Worm (Caenorhabditis elegans) whole organism, mixed stage, embryonic: Measurements from ENCODE around the gene ZK418.13.

Experiments
- M03D4.4 ChIP-seq: sonication (generic microtip); optimal IDR thresholded peaks from 2 replicates; lab custom pipeline; 2017; ENCODE audit warnings: mild to moderate bottlenecking, missing genetic modification characterization, missing compliant biosample characterization
- bed-3 ChIP-seq: fragments of 200-800 bp; sonication (Bioruptor generic); optimal IDR thresholded peaks from 3 replicates; lab custom pipeline; 2018; ENCODE audit warnings: mild to moderate bottlenecking, missing genetic modification characterization, moderate library complexity, missing compliant biosample characterization
- blmp-1 ChIP-seq: fragments of 150-350 bp; optimal IDR thresholded peaks from 2 replicates; lab custom pipeline; 2014; ENCODE audit warnings: missing biosample characterization, missing genetic modification characterization
- ceh-39 ChIP-seq: fragments of 150-350 bp; optimal IDR thresholded peaks from 2 replicates; lab custom pipeline; 2014; ENCODE audit warnings: missing biosample characterization, missing genetic modification characterization
- ces-1 ChIP-seq: fragments of 150-350 bp; optimal IDR thresholded peaks from 2 replicates; lab custom pipeline; 2014; ENCODE audit warnings: missing biosample characterization, missing genetic modification reagents, missing genetic modification characterization
- cnd-1 ChIP-seq: fragments of 200-800 bp; sonication (Bioruptor generic); optimal IDR thresholded peaks from 2 replicates; lab custom pipeline; 2018; ENCODE audit warnings: mild to moderate bottlenecking, missing genetic modification characterization, missing compliant biosample characterization
- drap-1 ChIP-seq: fragments of 200-800 bp; sonication (Bioruptor generic); optimal IDR thresholded peaks from 3 replicates; lab custom pipeline; 2018; ENCODE audit warnings: mild to moderate bottlenecking, missing genetic modification characterization, missing compliant biosample characterization
- elt-3 ChIP-seq: fragments of 150-350 bp; optimal IDR thresholded peaks from 2 replicates; lab custom pipeline; 2014; ENCODE audit warnings: missing biosample characterization, missing genetic modification characterization
- flh-1 ChIP-seq: fragments of 200-800 bp; sonication (Bioruptor generic); optimal IDR thresholded peaks from 2 replicates; lab custom pipeline; 2018; ENCODE audit warnings: mild to moderate bottlenecking, missing genetic modification characterization, moderate library complexity, missing compliant biosample characterization
- ham-2 ChIP-seq: fragments of 200-800 bp; sonication (Bioruptor generic); optimal IDR thresholded peaks from 2 replicates; lab custom pipeline; 2018; ENCODE audit warnings: mild to moderate bottlenecking, missing genetic modification characterization, missing compliant biosample characterization
- hlh-1 ChIP-seq: fragments of 150-350 bp; optimal IDR thresholded peaks from 2 replicates; lab custom pipeline; 2014; ENCODE audit warnings: missing biosample characterization, missing genetic modification reagents, missing genetic modification characterization
- lin-13 ChIP-seq: fragments of 150-350 bp; optimal IDR thresholded peaks from 2 replicates; lab custom pipeline; 2014; ENCODE audit warnings: missing biosample characterization, missing genetic modification characterization
- lin-32 ChIP-seq: fragments of 200-800 bp; sonication (Bioruptor generic); optimal IDR thresholded peaks from 2 replicates; lab custom pipeline; 2018; ENCODE audit warnings: mild to moderate bottlenecking, missing genetic modification characterization, missing compliant biosample characterization
- mab-5 ChIP-seq: fragments of 150-350 bp; optimal IDR thresholded peaks from 2 replicates; lab custom pipeline; 2014; ENCODE audit warnings: missing biosample characterization, missing genetic modification characterization
- mep-1 ChIP-seq: fragments of 150-350 bp; optimal IDR thresholded peaks from 2 replicates; lab custom pipeline; 2017; ENCODE audit warnings: missing biosample characterization, missing genetic modification reagents, missing genetic modification characterization, inconsistent platforms
- mls-2 ChIP-seq: sonication (generic microtip); optimal IDR thresholded peaks from 2 replicates; lab custom pipeline; 2016; ENCODE audit warnings: mild to moderate bottlenecking, missing genetic modification characterization, moderate library complexity, missing compliant biosample characterization
- nhr-2 ChIP-seq: fragments of 150-350 bp; optimal IDR thresholded peaks from 2 replicates; lab custom pipeline; 2014; ENCODE audit warnings: missing biosample characterization, missing genetic modification characterization
- nhr-237 ChIP-seq: fragments of 150-350 bp; optimal IDR thresholded peaks from 2 replicates; lab custom pipeline; 2014; ENCODE audit warnings: missing biosample characterization, missing genetic modification characterization
- nhr-28 ChIP-seq: fragments of 150-350 bp; optimal IDR thresholded peaks from 2 replicates; lab custom pipeline; 2014; ENCODE audit warnings: missing biosample characterization, missing genetic modification characterization
- nhr-76 ChIP-seq: sonication (generic microtip); optimal IDR thresholded peaks from 2 replicates; lab custom pipeline; 2017; ENCODE audit warnings: missing biosample characterization, missing genetic modification characterization
- pha-4 ChIP-seq: fragments of 150-350 bp; optimal IDR thresholded peaks from 2 replicates; lab custom pipeline; 2018; ENCODE audit warnings: missing biosample characterization, missing genetic modification reagents, missing genetic modification characterization
- snpc-4 ChIP-seq: fragments of 150-350 bp; optimal IDR thresholded peaks from 2 replicates; lab custom pipeline; 2014; ENCODE audit warnings: missing biosample characterization, missing genetic modification characterization
- sptf-1 ChIP-seq: sonication (generic microtip); optimal IDR thresholded peaks from 2 replicates; lab custom pipeline; 2017; ENCODE audit warnings: mild to moderate bottlenecking, missing genetic modification characterization, moderate library complexity, missing compliant biosample characterization
- tbx-8 ChIP-seq: fragments of 200-800 bp; sonication (Bioruptor generic); optimal IDR thresholded peaks from 2 replicates; lab custom pipeline; 2018; ENCODE audit warnings: mild to moderate bottlenecking, missing genetic modification characterization, moderate library complexity, missing compliant biosample characterization
- unc-120 ChIP-seq: sonication (generic microtip); optimal IDR thresholded peaks from 2 replicates; lab custom pipeline; 2017; ENCODE audit warnings: missing genetic modification characterization, missing compliant biosample characterization; ENCODE audit not compliant: poor library complexity, severe bottlenecking
- unc-62 ChIP-seq: fragments of 150-350 bp; optimal IDR thresholded peaks from 2 replicates; lab custom pipeline; 2014; ENCODE audit warnings: missing biosample characterization, missing genetic modification reagents, missing genetic modification characterization
- zip-8 ChIP-seq: fragments of 150-350 bp; optimal IDR thresholded peaks from 2 replicates; lab custom pipeline; 2014; ENCODE audit warnings: missing biosample characterization, missing genetic modification characterization
- ztf-11 ChIP-seq: fragments of 150-350 bp; optimal IDR thresholded peaks from 2 replicates; lab custom pipeline; 2014; ENCODE audit warnings: missing biosample characterization, missing genetic modification characterization

The ZK418.13 gene

ce11 chrIII:7090545-7090944, 14.3 kb upstream of the ZK418.13 start, which contains the start of gene ZK418.10:
TSS of gene ZK418.10 (minus strand) at chrIII:7090692.
- no peak for TF ChIP-seq ztf-11 (tag; lab: Kevin White, UChicago)
- no peak for TF ChIP-seq tbx-8 (GFP tag; lab: Kevin White, UChicago)
- no peak for TF ChIP-seq bed-3 (GFP tag; lab: Kevin White, UChicago)
- no peak for TF ChIP-seq pha-4 (tag; lab: Kevin White, UChicago)
- TF ChIP-seq lin-13, result no peak
- TF ChIP-seq snpc-4 (tag; lab: Kevin White, UChicago), result no peak
- no peak for TF ChIP-seq blmp-1 (tag; lab: Kevin White, UChicago)
- no peak for TF ChIP-seq nhr-28 (tag; lab: Kevin White, UChicago)
- no peak for TF ChIP-seq ceh-39 (tag; lab: Kevin White, UChicago)
- TF ChIP-seq M03D4.4, result no peak

DNA sequence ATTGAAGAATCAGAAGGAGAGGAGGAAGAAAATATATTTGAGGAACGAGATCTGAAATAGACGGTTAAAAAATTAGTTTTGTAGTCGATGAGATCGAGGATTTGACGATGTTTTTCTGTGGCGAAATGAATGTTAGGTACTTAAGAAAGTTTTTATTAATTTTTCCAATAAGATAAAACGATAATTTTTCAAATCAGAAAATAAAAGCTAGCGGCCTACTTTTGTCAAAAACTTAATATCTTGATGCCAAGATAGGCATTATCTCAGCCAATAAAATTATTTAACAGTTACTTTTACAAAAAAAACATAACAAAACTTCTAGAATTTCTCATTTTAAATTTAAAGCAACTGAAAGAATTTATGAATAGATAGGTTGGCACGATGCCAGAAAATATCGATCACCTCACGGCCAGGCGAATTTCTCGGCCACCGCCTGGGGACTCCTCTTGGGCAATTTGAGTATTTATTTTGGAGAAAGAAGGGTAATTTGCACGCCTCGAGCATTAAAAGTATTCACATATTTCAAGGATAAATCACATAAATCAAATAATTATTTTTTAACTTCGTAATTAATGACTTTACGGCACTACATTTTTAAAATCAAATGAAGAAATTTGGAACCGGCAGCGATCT, 11.5 kb upstream of the ZK418.13 start, which contains the start of gene fubl-2:
TSS of gene fubl-2 (minus strand) at position 51 of the 633 bp plus-strand sequence.
- TF ChIP-seq flh-1, result no peak
- peak; percentile 4 for TF ChIP-seq ces-1 (GFP tag; lab: Kevin White, UChicago)
- no peak for TF ChIP-seq unc-120 (tag; lab: Kevin White, UChicago)
- TF ChIP-seq ceh-39 (tag; lab: Kevin White, UChicago), result peak; percentile 80
- peak; percentile 27 for TF ChIP-seq mep-1 (tag; lab: Kevin White, UChicago)

- TF ChIP-seq mep-1 (tag; lab: Kevin White, UChicago) (no peak), pha-4 (tag; lab: Kevin White, UChicago) (no peak), lin-32 (GFP tag; lab: Kevin White, UChicago) (no peak), unc-62 (GFP tag; lab: Kevin White, UChicago) (no peak), nhr-76 (tag; lab: Kevin White, UChicago) (no peak), flh-1 (no peak), zip-8 (tag; lab: Kevin White, UChicago) (no peak)
These were observed 10.9 kb upstream of the ZK418.13 start for ce11 chrIII:7087180-7087579.

DNA sequence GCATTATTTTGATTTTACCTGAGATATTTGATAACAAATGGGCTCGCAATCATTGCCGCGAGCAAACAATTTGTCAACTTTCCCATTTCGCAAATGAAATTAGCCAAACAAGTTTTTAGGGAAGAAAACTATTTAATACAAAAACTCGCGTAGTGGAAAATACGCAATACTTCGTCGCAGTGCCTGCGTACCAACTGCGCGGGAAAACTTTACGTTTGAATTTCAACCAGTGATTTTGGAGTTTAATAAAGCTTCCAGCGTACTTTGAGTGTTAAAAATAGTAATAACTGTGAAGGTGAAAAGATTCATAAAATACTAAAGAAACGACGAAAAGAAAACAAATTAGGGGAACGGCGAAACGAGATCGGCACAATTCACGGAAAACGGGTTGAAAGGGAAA, 8.6 kb upstream of the ZK418.13 start, which contains the start of gene tofu-7:
TSS of gene tofu-7 (minus strand) at position 111 of the 400 bp plus-strand sequence.
- TF ChIP-seq nhr-237 (tag; lab: Kevin White, UChicago) (no peak), hlh-1 (no peak)

ce11 chrIII:7083106-7083505, 6.8 kb upstream of the ZK418.13 start:
- TF ChIP-seq tbx-8 (GFP tag; lab: Kevin White, UChicago), result no peak
- no peak for TF ChIP-seq nhr-76 (tag; lab: Kevin White, UChicago)
- no peak for TF ChIP-seq ces-1 (GFP tag; lab: Kevin White, UChicago)
- no peak for TF ChIP-seq lin-13

DNA sequence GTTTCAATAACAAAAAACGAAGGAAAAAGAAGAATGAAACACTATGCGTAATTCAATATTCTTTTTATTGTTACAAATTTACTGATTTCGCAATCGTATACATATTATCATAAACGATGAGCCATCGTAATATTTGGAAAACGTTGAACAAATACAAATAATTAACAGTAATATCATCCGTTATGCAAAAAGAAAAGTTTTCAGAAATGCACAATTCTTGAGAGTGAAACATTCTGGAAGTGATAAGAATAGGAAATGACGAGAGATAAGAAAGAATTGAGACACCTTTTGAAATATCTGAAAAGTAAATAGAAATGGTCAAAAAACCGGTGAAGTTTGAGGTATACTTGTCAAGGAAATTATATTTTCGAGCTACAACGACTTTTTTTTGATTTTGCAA, 5.2 kb upstream of the ZK418.13 start:
- TF ChIP-seq mab-5 (no peak), ceh-39 (tag; lab: Kevin White, UChicago) (no peak), elt-3 (tag; lab: Kevin White, UChicago) (no peak), unc-62 (GFP tag; lab: Kevin White, UChicago) (no peak), lin-32 (GFP tag; lab: Kevin White, UChicago) (no peak), snpc-4 (tag; lab: Kevin White, UChicago) (no peak), drap-1 (no peak), nhr-2 (tag; lab: Kevin White, UChicago) (no peak), cnd-1 (no peak), M03D4.4 (no peak), tbx-8 (GFP tag; lab: Kevin White, UChicago) (no peak), ham-2 (GFP tag; lab: Kevin White, UChicago) (no peak), sptf-1 (no peak)

- TF ChIP-seq nhr-2 (tag; lab: Kevin White, UChicago), result no peak
- no peak for TF ChIP-seq mls-2 (tag; lab: Kevin White, UChicago)
- TF ChIP-seq elt-3 (tag; lab: Kevin White, UChicago), result no peak
These were observed 4.4 kb upstream of the ZK418.13 start, which contains the start of gene ZK418.7 for ce11 chrIII:7080689-7081088. TSS of gene ZK418.7 (minus strand) at chrIII:7080789.
